Fruit fly (Drosophila melanogaster) whole organism, prepupa: ENCODE results near the gene Cyp12a5.

Source experiments
- CG6276 ChIP-seq: fragments of 200-800 bp; sonication (Bioruptor generic); optimal IDR thresholded peaks from 2 replicates; lab custom pipeline; 2017; ENCODE audit warnings: missing biosample characterization, mild to moderate bottlenecking, missing genetic modification characterization
- CG6854 ChIP-seq: fragments of 200-800 bp; sonication (Bioruptor generic); optimal IDR thresholded peaks from 2 replicates; lab custom pipeline; 2017; ENCODE audit warnings: missing biosample characterization, mild to moderate bottlenecking, missing genetic modification characterization
- Lpt ChIP-seq: fragments of 200-800 bp; sonication (Bioruptor generic); optimal IDR thresholded peaks from 3 replicates; lab custom pipeline; 2016; ENCODE audit warnings: missing biosample characterization, missing genetic modification characterization
- Sox102F ChIP-seq: fragments of 200-800 bp; sonication (Bioruptor generic); optimal IDR thresholded peaks from 2 replicates; lab custom pipeline; 2016; ENCODE audit warnings: missing biosample characterization, mild to moderate bottlenecking, missing genetic modification characterization
- achi ChIP-seq: fragments of 200-800 bp; sonication (Bioruptor generic); optimal IDR thresholded peaks from 3 replicates; lab custom pipeline; 2016; ENCODE audit warnings: missing biosample characterization, missing genetic modification characterization
- acj6 ChIP-seq: fragments of 200-800 bp; sonication (Bioruptor generic); optimal IDR thresholded peaks from 3 replicates; lab custom pipeline; 2016; ENCODE audit warnings: missing biosample characterization, missing genetic modification characterization
- dsx ChIP-seq: fragments of 200-800 bp; optimal IDR thresholded peaks from 3 replicates; lab custom pipeline; 2019; ENCODE audit warnings: missing biosample characterization, mild to moderate bottlenecking, missing genetic modification characterization, moderate library complexity; ENCODE audit not compliant: poor library complexity, severe bottlenecking
- fd59A ChIP-seq: fragments of 200-800 bp; sonication (Bioruptor generic); optimal IDR thresholded peaks from 2 replicates; lab custom pipeline; 2017; ENCODE audit warnings: missing biosample characterization, mild to moderate bottlenecking, missing genetic modification characterization, missing genetic modification reagents

dm6 chr3R:19105821-19106220, 26.6 kb upstream of the Cyp12a5 start:
- TF ChIP-seq achi (peak; percentile 75), Lpt (GFP tag; lab: Kevin White, UChicago) (peak; percentile 70), fd59A (GFP tag; lab: Kevin White, UChicago) (peak; percentile 64), dsx (GFP tag; lab: Kevin White, UChicago) (peak; percentile 57), CG6276 (GFP tag; lab: Kevin White, UChicago) (peak; percentile 67), Sox102F (GFP tag; lab: Kevin White, UChicago) (peak; percentile 61), acj6 (GFP tag; lab: Kevin White, UChicago) (peak; percentile 76), CG6854 (no peak)
